Worm (Caenorhabditis elegans) whole organism, late embryonic: ENCODE data around the gene duo-1.

Experiments used
- F13H6.1 ChIP-seq: sonication (generic microtip); optimal IDR thresholded peaks from 2 replicates; lab custom pipeline; 2016; ENCODE audit warnings: missing genetic modification characterization, missing compliant biosample characterization
- K02D7.2 ChIP-seq: sonication (generic microtip); optimal IDR thresholded peaks from 2 replicates; lab custom pipeline; 2017; ENCODE audit warnings: mild to moderate bottlenecking, missing genetic modification characterization, missing compliant biosample characterization
- Y22D7AL.16 ChIP-seq: sonication (generic microtip); optimal IDR thresholded peaks from 2 replicates; lab custom pipeline; 2016; ENCODE audit warnings: missing genetic modification characterization, missing compliant biosample characterization
- ahr-1 ChIP-seq: sonication (generic microtip); optimal IDR thresholded peaks from 2 replicates; lab custom pipeline; 2016; ENCODE audit warnings: missing genetic modification characterization, missing compliant biosample characterization
- ama-1 ChIP-seq: fragments of 150-350 bp; optimal IDR thresholded peaks from 2 replicates; lab custom pipeline; 2014
- ceh-18 ChIP-seq: sonication (generic microtip); optimal IDR thresholded peaks from 2 replicates; lab custom pipeline; 2016; ENCODE audit warnings: missing genetic modification characterization, missing compliant biosample characterization
- ceh-19 ChIP-seq: fragments of 200-800 bp; sonication (Bioruptor generic); optimal IDR thresholded peaks from 2 replicates; lab custom pipeline; 2018; ENCODE audit warnings: mild to moderate bottlenecking, missing genetic modification characterization, missing compliant biosample characterization
- ceh-2 ChIP-seq: sonication (generic microtip); optimal IDR thresholded peaks from 2 replicates; lab custom pipeline; 2016; ENCODE audit warnings: missing genotype, missing genetic modification characterization, missing compliant biosample characterization
- ceh-22 ChIP-seq: sonication (generic microtip); optimal IDR thresholded peaks from 2 replicates; lab custom pipeline; 2017; ENCODE audit warnings: missing biosample characterization, missing genetic modification characterization
- ceh-31 ChIP-seq: sonication (generic microtip); optimal IDR thresholded peaks from 2 replicates; lab custom pipeline; 2016; ENCODE audit warnings: missing genetic modification characterization, missing compliant biosample characterization
- ceh-34 ChIP-seq: sonication (generic microtip); optimal IDR thresholded peaks from 2 replicates; lab custom pipeline; 2016; ENCODE audit warnings: mild to moderate bottlenecking, missing genetic modification characterization, missing compliant biosample characterization
- ceh-45 ChIP-seq: fragments of 200-800 bp; sonication (Bioruptor generic); IDR thresholded peaks from 2 replicates; pipeline ENCODE4 v1.3.6; 2022; ENCODE audit warnings: missing genetic modification reagents, missing genetic modification characterization, missing compliant biosample characterization
- ceh-48 ChIP-seq: sonication (generic microtip); optimal IDR thresholded peaks from 2 replicates; lab custom pipeline; 2016; ENCODE audit warnings: missing genetic modification characterization, inconsistent platforms, missing compliant biosample characterization
- ceh-6 ChIP-seq: fragments of 200-800 bp; sonication (Bioruptor generic); optimal IDR thresholded peaks from 2 replicates; lab custom pipeline; 2018; ENCODE audit warnings: mild to moderate bottlenecking, missing genetic modification characterization, missing compliant biosample characterization
- ceh-9 ChIP-seq: sonication (generic microtip); optimal IDR thresholded peaks from 2 replicates; lab custom pipeline; 2016; ENCODE audit warnings: mild to moderate bottlenecking, missing genetic modification characterization, inconsistent platforms, missing compliant biosample characterization
- che-1 ChIP-seq: sonication (generic microtip); optimal IDR thresholded peaks from 2 replicates; lab custom pipeline; 2016; ENCODE audit warnings: mild to moderate bottlenecking, missing genetic modification characterization, missing compliant biosample characterization
- ets-4 ChIP-seq: sonication (generic microtip); optimal IDR thresholded peaks from 2 replicates; lab custom pipeline; 2016; ENCODE audit warnings: missing genetic modification characterization, missing compliant biosample characterization
- eyg-1 ChIP-seq: sonication (generic microtip); optimal IDR thresholded peaks from 2 replicates; lab custom pipeline; 2016; ENCODE audit warnings: missing genotype, missing genetic modification characterization, missing compliant biosample characterization
- gmeb-2 ChIP-seq: sonication (generic microtip); optimal IDR thresholded peaks from 2 replicates; lab custom pipeline; 2016; ENCODE audit warnings: missing genetic modification characterization, inconsistent platforms, missing compliant biosample characterization
- hlh-8 ChIP-seq: sonication (generic microtip); optimal IDR thresholded peaks from 2 replicates; lab custom pipeline; 2016; ENCODE audit warnings: missing genotype, missing genetic modification characterization, missing compliant biosample characterization
- lim-6 ChIP-seq: sonication (generic microtip); optimal IDR thresholded peaks from 2 replicates; lab custom pipeline; 2016; ENCODE audit warnings: missing genetic modification characterization, missing compliant biosample characterization
- lin-11 ChIP-seq: fragments of 200-800 bp; sonication (Bioruptor generic); optimal IDR thresholded peaks from 2 replicates; lab custom pipeline; 2018; ENCODE audit warnings: mild to moderate bottlenecking, missing genetic modification characterization, missing compliant biosample characterization
- madf-2 ChIP-seq: sonication (generic microtip); optimal IDR thresholded peaks from 2 replicates; lab custom pipeline; 2017; ENCODE audit warnings: missing genetic modification characterization, missing compliant biosample characterization
- mec-3 ChIP-seq: sonication (generic microtip); optimal IDR thresholded peaks from 2 replicates; lab custom pipeline; 2016; ENCODE audit warnings: borderline replicate concordance, missing genetic modification characterization, missing compliant biosample characterization
- nfya-1 ChIP-seq: sonication (generic microtip); optimal IDR thresholded peaks from 2 replicates; lab custom pipeline; 2017; ENCODE audit warnings: missing genetic modification characterization, mild to moderate bottlenecking, missing compliant biosample characterization, antibody characterized with exemption, moderate library complexity
- nhr-232 ChIP-seq: sonication (generic microtip); optimal IDR thresholded peaks from 2 replicates; lab custom pipeline; 2016; ENCODE audit warnings: missing genetic modification characterization, missing compliant biosample characterization
- npax-4 ChIP-seq: sonication (generic microtip); optimal IDR thresholded peaks from 2 replicates; lab custom pipeline; 2016; ENCODE audit warnings: missing genetic modification characterization, missing compliant biosample characterization
- pag-3 ChIP-seq: sonication (generic microtip); optimal IDR thresholded peaks from 2 replicates; lab custom pipeline; 2016; ENCODE audit warnings: missing compliant biosample characterization, missing genetic modification characterization, borderline replicate concordance
- pat-9 ChIP-seq: fragments of 200-800 bp; sonication (Bioruptor generic); optimal IDR thresholded peaks from 2 replicates; lab custom pipeline; 2018; ENCODE audit warnings: mild to moderate bottlenecking, missing genetic modification characterization, moderate library complexity, missing compliant biosample characterization
- pax-1 ChIP-seq: fragments of 150-350 bp; optimal IDR thresholded peaks from 2 replicates; lab custom pipeline; 2014; ENCODE audit warnings: missing biosample characterization, missing genetic modification characterization
- pqm-1 ChIP-seq: sonication (generic microtip); optimal IDR thresholded peaks from 2 replicates; lab custom pipeline; 2016; ENCODE audit warnings: missing genetic modification characterization, missing compliant biosample characterization
- rnt-1 ChIP-seq: sonication (generic microtip); optimal IDR thresholded peaks from 2 replicates; lab custom pipeline; 2016; ENCODE audit warnings: missing genetic modification characterization, missing compliant biosample characterization
- sox-4 ChIP-seq: sonication (generic microtip); optimal IDR thresholded peaks from 2 replicates; lab custom pipeline; 2017; ENCODE audit warnings: mild to moderate bottlenecking, missing genetic modification characterization, inconsistent platforms, missing compliant biosample characterization
- tbx-2 ChIP-seq: sonication (generic microtip); optimal IDR thresholded peaks from 2 replicates; lab custom pipeline; 2016; ENCODE audit warnings: missing genetic modification characterization, missing compliant biosample characterization
- ttx-3 ChIP-seq: sonication (generic microtip); optimal IDR thresholded peaks from 2 replicates; lab custom pipeline; 2016; ENCODE audit warnings: missing genetic modification reagents, missing genetic modification characterization, missing compliant biosample characterization
- unc-3 ChIP-seq, 2 experiments: fragments of 200-800 bp in 1 of 2; sonication (Bioruptor generic) in 1 of 2; sonication (generic microtip) in 1 of 2; conservative IDR thresholded peaks in 1 of 2; optimal IDR thresholded peaks in 1 of 2; 2 replicates each; pipeline versions ENCODE4 v1.3.6 to Lab custom; 2016 to 2022; ENCODE audit warnings: missing compliant biosample characterization in 2 of 2, missing genetic modification characterization in 2 of 2, missing genetic modification reagents in 1 of 2
- unc-42 ChIP-seq: sonication (generic microtip); optimal IDR thresholded peaks from 2 replicates; lab custom pipeline; 2016; ENCODE audit warnings: missing genotype, missing genetic modification characterization, missing compliant biosample characterization
- unc-86 ChIP-seq: sonication (generic microtip); optimal IDR thresholded peaks from 2 replicates; lab custom pipeline; 2016; ENCODE audit warnings: missing genetic modification characterization, missing compliant biosample characterization

The duo-1 gene

DNA sequence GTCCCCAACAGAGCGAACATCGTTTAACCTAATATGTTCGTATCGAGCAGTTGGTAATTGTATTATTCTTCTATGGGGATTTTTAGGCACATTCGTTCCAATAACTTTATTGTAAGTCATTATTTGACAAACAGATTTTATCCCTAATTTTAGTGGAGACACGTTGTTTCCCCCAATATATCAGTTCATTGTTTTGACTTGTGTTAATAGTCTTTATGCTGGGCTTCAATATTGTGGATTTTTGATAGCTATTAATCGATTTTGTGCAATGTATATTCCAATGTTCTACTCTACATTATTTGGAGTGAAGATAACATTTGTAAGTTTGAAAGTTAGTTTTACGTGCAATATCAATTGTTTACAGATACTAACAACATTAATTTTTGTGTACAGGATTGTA, 39.5 kb downstream of the duo-1 start:
- TF ChIP-seq pqm-1 (tag; lab: Kevin White, UChicago) (no peak), nfya-1 (no peak), Y22D7AL.16 (tag; lab: Kevin White, UChicago) (no peak), ama-1 (lab: Kevin White, UChicago) (no peak), ceh-45 (no peak), unc-86 (tag; lab: Kevin White, UChicago) (no peak), unc-42 (tag; lab: Kevin White, UChicago) (no peak), ceh-9 (tag; lab: Kevin White, UChicago) (no peak), nhr-232 (tag; lab: Kevin White, UChicago) (no peak), K02D7.2 (tag; lab: Kevin White, UChicago) (no peak), ceh-2 (no peak), madf-2 (no peak), pat-9 (tag; lab: Kevin White, UChicago) (no peak)

DNA sequence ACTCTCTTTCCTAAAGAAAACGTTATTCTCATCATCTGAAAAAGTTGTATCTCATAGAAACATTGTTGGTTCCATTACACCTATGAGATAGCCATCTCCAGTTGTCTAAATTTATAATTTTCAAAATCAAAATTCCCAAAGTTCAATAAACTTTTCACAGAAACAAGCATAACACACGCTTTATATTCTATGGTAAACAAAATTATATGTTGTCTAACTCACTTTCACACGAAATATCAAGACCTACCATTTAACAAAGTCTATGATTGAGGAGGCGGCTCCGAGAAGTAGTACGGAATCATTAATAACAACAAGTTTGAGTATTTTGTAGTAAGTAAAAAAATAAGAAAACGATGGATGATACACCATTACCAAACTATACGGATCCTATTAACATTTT, 44.4 kb downstream of the duo-1 start, which contains the start of gene srx-84:
srx-84 (plus strand) TSS at position 301 of the 400 bp plus-strand sequence.
- no peak for TF ChIP-seq ahr-1
- TF ChIP-seq npax-4 (tag; lab: Kevin White, UChicago): no peak
- no peak for TF ChIP-seq ceh-31 (tag; lab: Kevin White, UChicago)
- no peak for TF ChIP-seq ceh-48
- TF ChIP-seq lim-6 (tag; lab: Kevin White, UChicago): no peak
- no peak for TF ChIP-seq pqm-1 (tag; lab: Kevin White, UChicago)
- TF ChIP-seq tbx-2 (tag; lab: Kevin White, UChicago): no peak
- TF ChIP-seq ceh-45: no peak
- no peak for TF ChIP-seq ets-4 (tag; lab: Kevin White, UChicago)
- TF ChIP-seq pat-9 (tag; lab: Kevin White, UChicago): no peak
- no peak for TF ChIP-seq sox-4 (tag; lab: Kevin White, UChicago)
- no peak for TF ChIP-seq F13H6.1
- no peak for TF ChIP-seq pax-1 (tag; lab: Kevin White, UChicago)
- no peak for TF ChIP-seq ceh-22 (tag; lab: Kevin White, UChicago)
- no peak for TF ChIP-seq pag-3
- TF ChIP-seq hlh-8 (tag; lab: Kevin White, UChicago): no peak
- no peak for TF ChIP-seq che-1
- TF ChIP-seq, all 69 proteins: peak for 0

DNA sequence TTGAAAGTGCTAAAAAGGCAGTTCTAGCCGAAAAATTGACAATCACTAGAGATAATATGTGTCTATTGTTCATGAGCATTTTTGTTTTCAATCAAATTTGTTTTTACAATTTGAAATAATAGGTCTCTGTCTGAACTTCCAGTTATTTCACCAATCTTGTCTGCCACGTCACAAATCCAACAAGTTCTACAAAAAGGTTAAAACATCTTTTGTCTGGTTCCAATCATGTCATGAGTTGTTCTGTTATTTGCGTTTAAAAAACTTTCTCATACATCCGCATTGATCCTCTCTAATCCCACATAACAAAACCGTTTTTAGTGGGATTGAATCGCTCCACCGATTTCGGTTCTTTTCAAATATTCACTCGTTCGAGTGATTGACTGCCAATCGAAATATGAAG, 46.4 kb downstream of the duo-1 start, which contains the start of gene F35B12.9:
F35B12.9 (plus strand) TSS at position 372 of the 400 bp plus-strand sequence.
- TF ChIP-seq mec-3 (no peak), gmeb-2 (tag; lab: Kevin White, UChicago) (no peak), ama-1 (lab: Kevin White, UChicago) (no peak), ceh-34 (tag; lab: Kevin White, UChicago) (no peak), ceh-6 (GFP tag; lab: Kevin White, UChicago) (no peak), unc-3 (GFP tag; conservative IDR thresholded peaks at IDR 0.05; lab: Robert Waterston, UW) (no peak), unc-3 (tag; optimal IDR thresholded peaks at IDR 0.05; lab: Kevin White, UChicago) (no peak), ahr-1 (no peak), ceh-19 (GFP tag; lab: Kevin White, UChicago) (no peak)

DNA sequence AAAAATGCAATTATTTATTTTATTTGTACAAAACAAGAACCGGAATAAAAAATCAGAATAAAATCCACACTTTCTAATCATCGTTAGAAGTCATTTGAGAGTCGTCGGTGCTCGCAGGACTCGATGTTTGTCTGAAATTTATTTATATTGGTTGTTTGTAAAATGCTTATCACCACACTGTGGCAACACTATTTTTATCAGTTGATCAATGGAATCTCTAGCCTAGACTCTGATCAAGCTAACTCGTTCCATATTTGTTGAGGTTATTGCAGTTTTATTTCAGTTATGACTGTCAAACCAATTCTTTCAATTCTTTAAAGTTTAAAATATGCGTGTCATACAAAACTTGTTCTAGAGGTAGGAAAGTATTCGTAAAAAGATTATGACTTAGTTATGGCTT, 50.1 kb downstream of the duo-1 start, which contains the start of gene dhs-20:
dhs-20 (minus strand) TSS at position 80 of the 400 bp plus-strand sequence.
- TF ChIP-seq lim-6 (tag; lab: Kevin White, UChicago) (no peak), ttx-3 (tag; lab: Kevin White, UChicago) (no peak), ceh-48 (no peak), hlh-8 (tag; lab: Kevin White, UChicago) (no peak), eyg-1 (tag; lab: Kevin White, UChicago) (no peak), ceh-18 (tag; lab: Kevin White, UChicago) (no peak), sox-4 (tag; lab: Kevin White, UChicago) (no peak), F13H6.1 (no peak), lin-11 (tag; lab: Kevin White, UChicago) (no peak), rnt-1 (no peak)
- TF ChIP-seq, all 69 proteins: peak for 0
